Worm (Caenorhabditis elegans) whole organism, late embryonic: ENCODE data around the gene math-37.

Experiments used
- K02D7.2 ChIP-seq: sonication (generic microtip); optimal IDR thresholded peaks from 2 replicates; lab custom pipeline; 2017; ENCODE audit warnings: mild to moderate bottlenecking, missing genetic modification characterization, missing compliant biosample characterization
- dmd-4 ChIP-seq: sonication (generic microtip); optimal IDR thresholded peaks from 2 replicates; lab custom pipeline; 2016; ENCODE audit warnings: borderline replicate concordance, missing genetic modification characterization, missing compliant biosample characterization
- dve-1 ChIP-seq: sonication (generic microtip); optimal IDR thresholded peaks from 2 replicates; lab custom pipeline; 2017; ENCODE audit warnings: antibody characterized with exemption, mild to moderate bottlenecking, missing genetic modification characterization, missing compliant biosample characterization
- fkh-10 ChIP-seq: fragments of 150-350 bp; optimal IDR thresholded peaks from 2 replicates; lab custom pipeline; 2014; ENCODE audit warnings: missing biosample characterization, missing genetic modification reagents, missing genetic modification characterization
- lim-6 ChIP-seq: sonication (generic microtip); optimal IDR thresholded peaks from 2 replicates; lab custom pipeline; 2016; ENCODE audit warnings: missing genetic modification characterization, missing compliant biosample characterization
- lin-11 ChIP-seq: fragments of 200-800 bp; sonication (Bioruptor generic); optimal IDR thresholded peaks from 2 replicates; lab custom pipeline; 2018; ENCODE audit warnings: mild to moderate bottlenecking, missing genetic modification characterization, missing compliant biosample characterization
- nhr-11 ChIP-seq: fragments of 150-350 bp; optimal IDR thresholded peaks from 2 replicates; lab custom pipeline; 2014; ENCODE audit warnings: missing biosample characterization, missing genetic modification characterization
- npax-4 ChIP-seq: sonication (generic microtip); optimal IDR thresholded peaks from 2 replicates; lab custom pipeline; 2016; ENCODE audit warnings: missing genetic modification characterization, missing compliant biosample characterization
- pha-2 ChIP-seq: sonication (generic microtip); optimal IDR thresholded peaks from 2 replicates; lab custom pipeline; 2017; ENCODE audit warnings: mild to moderate bottlenecking, missing genetic modification characterization, missing compliant biosample characterization
- pros-1 ChIP-seq: fragments of 150-350 bp; optimal IDR thresholded peaks from 2 replicates; lab custom pipeline; 2014; ENCODE audit warnings: missing biosample characterization, missing genetic modification reagents, missing genetic modification characterization
- ref-2 ChIP-seq: sonication (generic microtip); optimal IDR thresholded peaks from 2 replicates; lab custom pipeline; 2016; ENCODE audit warnings: missing genetic modification characterization, missing compliant biosample characterization
- tbx-2 ChIP-seq: sonication (generic microtip); optimal IDR thresholded peaks from 2 replicates; lab custom pipeline; 2016; ENCODE audit warnings: missing genetic modification characterization, missing compliant biosample characterization
- unc-55 ChIP-seq: sonication (generic microtip); optimal IDR thresholded peaks from 2 replicates; lab custom pipeline; 2017; ENCODE audit warnings: missing biosample characterization, missing genetic modification reagents, missing genetic modification characterization
- unc-86 ChIP-seq: sonication (generic microtip); optimal IDR thresholded peaks from 2 replicates; lab custom pipeline; 2016; ENCODE audit warnings: missing genetic modification characterization, missing compliant biosample characterization

DNA sequence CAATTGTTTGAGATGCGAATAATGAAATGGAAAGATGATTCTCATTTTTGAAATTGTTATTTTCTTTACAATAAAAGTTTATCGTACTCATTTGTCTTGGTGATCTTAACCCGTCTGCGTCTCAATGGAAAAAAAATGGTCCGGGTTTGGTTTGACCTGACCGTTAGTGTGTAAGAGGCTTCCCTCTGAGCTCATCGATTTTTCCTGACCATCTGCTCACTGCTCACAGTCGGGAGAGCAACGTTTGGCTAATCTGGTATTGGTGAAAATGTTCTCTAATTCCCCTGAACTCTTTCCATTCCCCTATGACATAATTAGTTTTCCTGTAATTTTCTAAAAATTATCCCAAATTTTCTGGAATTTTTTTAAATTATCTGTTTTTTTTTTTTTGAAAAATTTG is 16.9 kb upstream of the math-37 start:
- TF ChIP-seq tbx-2 (tag; lab: Kevin White, UChicago) (no peak), nhr-11 (tag; lab: Kevin White, UChicago) (no peak), unc-86 (no peak), ref-2 (tag; lab: Kevin White, UChicago) (no peak), lim-6 (tag; lab: Kevin White, UChicago) (no peak), K02D7.2 (tag; lab: Kevin White, UChicago) (no peak), pha-2 (tag; lab: Kevin White, UChicago) (no peak), npax-4 (no peak), fkh-10 (GFP tag; lab: Kevin White, UChicago) (no peak), pros-1 (no peak), dmd-4 (tag; lab: Kevin White, UChicago) (no peak), unc-55 (no peak), lin-11 (no peak), dve-1 (tag; lab: Kevin White, UChicago) (no peak)
